Worm (Caenorhabditis elegans) whole organism, late embryonic: Measurements from ENCODE around the gene slfl-5.

Source experiments
- ama-1 ChIP-seq: fragments of 150-350 bp; optimal IDR thresholded peaks from 2 replicates; lab custom pipeline; 2014
- nfya-1 ChIP-seq: sonication (generic microtip); optimal IDR thresholded peaks from 2 replicates; lab custom pipeline; 2017; ENCODE audit warnings: missing genetic modification characterization, mild to moderate bottlenecking, missing compliant biosample characterization, antibody characterized with exemption, moderate library complexity
- pax-1 ChIP-seq: fragments of 150-350 bp; optimal IDR thresholded peaks from 2 replicates; lab custom pipeline; 2014; ENCODE audit warnings: missing biosample characterization, missing genetic modification characterization
- tbx-2 ChIP-seq: sonication (generic microtip); optimal IDR thresholded peaks from 2 replicates; lab custom pipeline; 2016; ENCODE audit warnings: missing genetic modification characterization, missing compliant biosample characterization
- unc-55 ChIP-seq: sonication (generic microtip); optimal IDR thresholded peaks from 2 replicates; lab custom pipeline; 2017; ENCODE audit warnings: missing biosample characterization, missing genetic modification reagents, missing genetic modification characterization

DNA sequence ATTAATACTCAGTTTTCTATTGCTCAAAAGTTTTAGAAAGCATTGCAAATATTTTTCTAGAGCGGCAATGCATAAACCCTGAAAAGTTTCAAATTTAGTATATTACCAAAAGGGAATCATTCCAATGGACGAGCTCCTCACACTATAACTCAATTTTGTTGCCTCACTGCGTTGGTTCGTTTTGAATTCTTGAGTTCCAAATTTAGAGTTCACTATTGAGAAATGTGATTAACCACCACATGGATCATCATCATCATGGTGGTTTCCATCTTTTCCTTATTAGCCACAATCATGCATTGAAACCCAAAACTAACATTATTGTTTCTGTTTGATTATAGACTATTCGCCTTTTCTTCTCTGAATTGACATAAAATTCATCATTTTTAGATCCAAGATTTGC, 34.9 kb downstream of the slfl-5 start:
- TF ChIP-seq pax-1 (no peak), ama-1 (no peak), nfya-1 (tag; lab: Kevin White, UChicago) (no peak), unc-55 (no peak), tbx-2 (tag; lab: Kevin White, UChicago) (no peak)
